Fruit fly (Drosophila melanogaster): Measurements from ENCODE around the gene CG13606.

CG13606 gene

dm6 chr3R:24161173-24161811 is 11.1 kb upstream of the CG13606 start, which contains the start of the genes Myo95E and TBC1d7 (continued):
- peak; percentile 86 for TF ChIP-seq CG6792 (GFP tag; optimal IDR thresholded peaks at IDR 0.05)
- TF ChIP-seq fkh (GFP tag; optimal IDR thresholded peaks at IDR 0.05), result no peak
- TF ChIP-seq CG34406 (GFP tag; optimal IDR thresholded peaks at IDR 0.05), result peak; percentile 92
- peak; percentile 83 for TF ChIP-seq cyc (GFP tag; optimal IDR thresholded peaks at IDR 0.05)
- TF ChIP-seq acj6 (GFP tag; optimal IDR thresholded peaks at IDR 0.05), result peak; percentile 89
- TF ChIP-seq CG10631 (GFP tag; optimal IDR thresholded peaks at IDR 0.05), result peak; percentile 92
- TF ChIP-seq CG8119 (GFP tag; IDR thresholded peaks at IDR 0.05), result peak; percentile 92
- peak; percentile 92 for TF ChIP-seq CG15336 (GFP tag; IDR thresholded peaks at IDR 0.05)
- TF ChIP-seq lz (GFP tag; optimal IDR thresholded peaks at IDR 0.05), result peak; percentile 87
- TF ChIP-seq dac (GFP tag; optimal IDR thresholded peaks at IDR 0.05), result peak; percentile 79
- TF ChIP-seq Sox15 (GFP tag; optimal IDR thresholded peaks at IDR 0.05), result peak; percentile 80
- no peak for TF ChIP-seq Met (GFP tag; optimal IDR thresholded peaks at IDR 0.05)
- peak; percentile 70 for TF ChIP-seq Ets21C (GFP tag; optimal IDR thresholded peaks at IDR 0.05)
- peak; percentile 73 for TF ChIP-seq CG8319 (GFP tag; optimal IDR thresholded peaks at IDR 0.05)
- TF ChIP-seq CG4318 (GFP tag; optimal IDR thresholded peaks at IDR 0.05), result peak; percentile 80
- TF ChIP-seq CG3919 (GFP tag; optimal IDR thresholded peaks at IDR 0.05), result peak; percentile 90
- peak in 1 of 2 experiments; percentile 86 for TF ChIP-seq ss (GFP tag; optimal IDR thresholded peaks at IDR 0.05)
- TF ChIP-seq CG8632 (GFP tag; optimal IDR thresholded peaks at IDR 0.05), result peak; percentile 88
- TF ChIP-seq CG6808 (GFP tag; optimal IDR thresholded peaks at IDR 0.05), result no peak
- TF ChIP-seq dsx (GFP tag; optimal IDR thresholded peaks at IDR 0.05; ENCODE audit: poor library complexity, severe bottlenecking), result peak; percentile 92

dm6 chr3R:24162774-24163555 is 9.5 kb upstream of the CG13606 start, which contains the start of gene mRpS24:
mRpS24 (minus strand) TSS chr3R:24163545.
- no peak for TF ChIP-seq fkh (GFP tag; optimal IDR thresholded peaks at IDR 0.05)
- no peak for TF ChIP-seq topi (GFP tag; optimal IDR thresholded peaks at IDR 0.05)
- TF ChIP-seq lz (GFP tag; optimal IDR thresholded peaks at IDR 0.05), result no peak
- no peak for TF ChIP-seq fd59A (GFP tag; optimal IDR thresholded peaks at IDR 0.05)
- no peak for TF ChIP-seq fd85E (GFP tag; optimal IDR thresholded peaks at IDR 0.05)
- no peak for TF ChIP-seq Hr4 (GFP tag; optimal IDR thresholded peaks at IDR 0.05)
- no peak for TF ChIP-seq CG6808 (GFP tag; optimal IDR thresholded peaks at IDR 0.05)
- no peak for TF ChIP-seq vri (GFP tag; optimal IDR thresholded peaks at IDR 0.05)
- TF ChIP-seq net (GFP tag; optimal IDR thresholded peaks at IDR 0.05), result no peak
- TF ChIP-seq Sox14 (GFP tag; optimal IDR thresholded peaks at IDR 0.05), result no peak

dm6 chr3R:24163556-24164022 is 8.8 kb upstream of the CG13606 start, which contains the start of gene Apc2:
Apc2 (plus strand) TSS chr3R:24163966.
- TF ChIP-seq Hr4 (GFP tag; optimal IDR thresholded peaks at IDR 0.05) (peak; percentile 74), fd85E (GFP tag; optimal IDR thresholded peaks at IDR 0.05) (no peak), Sox102F (GFP tag; optimal IDR thresholded peaks at IDR 0.05) (no peak), Ets96B (tag; optimal IDR thresholded peaks at IDR 0.05) (peak; percentile 56), dsx (GFP tag; optimal IDR thresholded peaks at IDR 0.05; ENCODE audit: poor library complexity, severe bottlenecking) (peak; percentile 56), Lpt (GFP tag; optimal IDR thresholded peaks at IDR 0.05) (peak; percentile 36), OdsH (GFP tag; optimal IDR thresholded peaks at IDR 0.05) (peak; percentile 70), Eip75B (GFP tag; optimal IDR thresholded peaks at IDR 0.05) (peak; percentile 61), spab (GFP tag; optimal IDR thresholded peaks at IDR 0.05) (no peak), CG10669 (GFP tag; optimal IDR thresholded peaks at IDR 0.05) (no peak), acj6 (GFP tag; optimal IDR thresholded peaks at IDR 0.05) (peak; percentile 60), topi (GFP tag; optimal IDR thresholded peaks at IDR 0.05) (peak; percentile 60), fd59A (GFP tag; optimal IDR thresholded peaks at IDR 0.05) (no peak), Met (GFP tag; optimal IDR thresholded peaks at IDR 0.05) (no peak), CG6854 (GFP tag; optimal IDR thresholded peaks at IDR 0.05) (no peak), CG1621 (tag; optimal IDR thresholded peaks at IDR 0.05) (no peak), dac (GFP tag; optimal IDR thresholded peaks at IDR 0.05) (no peak), pdm3 (GFP tag; optimal IDR thresholded peaks at IDR 0.05) (peak; percentile 63), ss (GFP tag; optimal IDR thresholded peaks at IDR 0.05) (peak in 1 of 2 experiments; percentile 13), CG11902 (GFP tag; optimal IDR thresholded peaks at IDR 0.05) (peak; percentile 32), CG31627 (GFP tag; optimal IDR thresholded peaks at IDR 0.05) (peak; percentile 42), Smox (GFP tag; optimal IDR thresholded peaks at IDR 0.05) (no peak), cyc (GFP tag; optimal IDR thresholded peaks at IDR 0.05) (peak; percentile 56), Hr38 (GFP tag; optimal IDR thresholded peaks at IDR 0.05) (no peak), fkh (GFP tag; optimal IDR thresholded peaks at IDR 0.05) (no peak), vri (GFP tag; optimal IDR thresholded peaks at IDR 0.05) (peak; percentile 80), CG6808 (GFP tag; optimal IDR thresholded peaks at IDR 0.05) (no peak), salr (GFP tag; optimal IDR thresholded peaks at IDR 0.05) (peak in 1 of 2 experiments; percentile 30), Sox14 (GFP tag; optimal IDR thresholded peaks at IDR 0.05) (peak; percentile 70), CG9139 (GFP tag; optimal IDR thresholded peaks at IDR 0.05) (no peak)
